Worm (Caenorhabditis elegans) whole organism, young adult: Measurements from ENCODE around the gene Y9C9A.13.
A peak's percentile ranks its signal among the peaks of the same experiment; 100 is the strongest.

ENCODE experiments used
- B0035.1 ChIP-seq: sonication (generic microtip); optimal IDR thresholded peaks from 2 replicates; lab custom pipeline; 2016; ENCODE audit warnings: missing genetic modification characterization, mild to moderate bottlenecking, missing compliant biosample characterization, missing genotype, missing genetic modification reagents
- B0261.1 ChIP-seq: sonication (generic microtip); optimal IDR thresholded peaks from 2 replicates; lab custom pipeline; 2016; ENCODE audit warnings: mild to moderate bottlenecking, missing genetic modification characterization, moderate library complexity, missing compliant biosample characterization
- C17E4.6 ChIP-seq: fragments of 200-800 bp; sonication (Bioruptor generic); IDR thresholded peaks from 2 replicates; pipeline ENCODE4 v1.3.6; 2022; ENCODE audit warnings: missing genetic modification reagents, missing genetic modification characterization, missing compliant biosample characterization
- K11D2.4 ChIP-seq: fragments of 200-800 bp; sonication (Bioruptor generic); IDR thresholded peaks from 2 replicates; pipeline ENCODE4 v1.3.6; 2022; ENCODE audit warnings: missing genetic modification reagents, missing genetic modification characterization, missing compliant biosample characterization
- K12H6.12 ChIP-seq: fragments of 200-800 bp; sonication (Bioruptor generic); optimal IDR thresholded peaks from 2 replicates; lab custom pipeline; 2018; ENCODE audit warnings: mild to moderate bottlenecking, missing genetic modification characterization, missing compliant biosample characterization
- T26A5.8 ChIP-seq: sonication (generic microtip); optimal IDR thresholded peaks from 2 replicates; lab custom pipeline; 2016; ENCODE audit warnings: missing genetic modification characterization, missing compliant biosample characterization
- Y67H2A.10 ChIP-seq: fragments of 200-800 bp; sonication (Bioruptor generic); conservative IDR thresholded peaks from 2 replicates; pipeline ENCODE4 v1.3.6; 2022; ENCODE audit warnings: missing genetic modification reagents, missing genetic modification characterization, missing compliant biosample characterization
- ama-1 ChIP-seq, 3 experiments: fragments of 150-350 bp in 1 of 3; sonication (generic microtip) in 2 of 3; optimal IDR thresholded peaks; 2 replicates each; lab custom pipeline; 2014 to 2018; ENCODE audit warnings: missing biosample characterization in 2 of 3, missing genetic modification characterization in 2 of 3, missing genetic modification reagents in 2 of 3
- atf-7 ChIP-seq: sonication (generic microtip); optimal IDR thresholded peaks from 2 replicates; lab custom pipeline; 2017; ENCODE audit warnings: mild to moderate bottlenecking, missing genetic modification characterization, missing compliant biosample characterization
- ccch-3 ChIP-seq: fragments of 200-800 bp; sonication (Bioruptor generic); optimal IDR thresholded peaks from 2 replicates; lab custom pipeline; 2018; ENCODE audit warnings: mild to moderate bottlenecking, missing genetic modification characterization, missing compliant biosample characterization
- ceh-40 ChIP-seq: fragments of 200-800 bp; sonication (Bioruptor generic); IDR thresholded peaks from 2 replicates; pipeline ENCODE4 v1.3.6; 2022; ENCODE audit warnings: missing genetic modification characterization, missing compliant biosample characterization
- ceh-79 ChIP-seq: sonication (generic microtip); optimal IDR thresholded peaks from 2 replicates; lab custom pipeline; 2017; ENCODE audit warnings: mild to moderate bottlenecking, missing genetic modification characterization, missing compliant biosample characterization
- die-1 ChIP-seq: sonication (generic microtip); optimal IDR thresholded peaks from 2 replicates; lab custom pipeline; 2016; ENCODE audit warnings: missing genotype, mild to moderate bottlenecking, missing genetic modification characterization, missing compliant biosample characterization
- dpff-1 ChIP-seq: sonication (generic microtip); optimal IDR thresholded peaks from 2 replicates; lab custom pipeline; 2017; ENCODE audit warnings: mild to moderate bottlenecking, missing genetic modification characterization, missing compliant biosample characterization
- egrh-3 ChIP-seq: fragments of 200-800 bp; sonication (Bioruptor generic); IDR thresholded peaks from 2 replicates; pipeline ENCODE4 v1.3.6; 2022; ENCODE audit warnings: missing genetic modification reagents, missing genetic modification characterization, missing compliant biosample characterization
- fkh-3 ChIP-seq: sonication (generic microtip); optimal IDR thresholded peaks from 2 replicates; lab custom pipeline; 2016; ENCODE audit warnings: mild to moderate bottlenecking, missing genetic modification characterization, missing compliant biosample characterization
- hlh-12 ChIP-seq: sonication (generic microtip); optimal IDR thresholded peaks from 2 replicates; lab custom pipeline; 2016; ENCODE audit warnings: missing genetic modification characterization, missing compliant biosample characterization
- hmg-1.2 ChIP-seq: fragments of 200-800 bp; sonication (Bioruptor generic); IDR thresholded peaks from 2 replicates; pipeline ENCODE4 v1.3.6; 2022; ENCODE audit warnings: missing genetic modification reagents, missing genetic modification characterization, missing compliant biosample characterization
- let-607 ChIP-seq, 2 experiments: fragments of 200-800 bp in 1 of 2; sonication (Bioruptor generic) in 1 of 2; sonication (generic microtip) in 1 of 2; optimal IDR thresholded peaks; 2 replicates each; lab custom pipeline; 2016 to 2018; ENCODE audit warnings: mild to moderate bottlenecking in 2 of 2, missing compliant biosample characterization in 2 of 2, missing genetic modification characterization in 2 of 2, moderate library complexity in 2 of 2, missing genotype in 1 of 2
- lin-40 ChIP-seq: sonication (generic microtip); optimal IDR thresholded peaks from 2 replicates; lab custom pipeline; 2016; ENCODE audit warnings: missing genetic modification characterization, mild to moderate bottlenecking, missing compliant biosample characterization, missing genotype, missing genetic modification reagents
- lsl-1 ChIP-seq: fragments of 200-800 bp; sonication (Bioruptor generic); optimal IDR thresholded peaks from 2 replicates; lab custom pipeline; 2018; ENCODE audit warnings: mild to moderate bottlenecking, missing genetic modification characterization, moderate library complexity, missing compliant biosample characterization
- lsy-27 ChIP-seq: sonication (generic microtip); optimal IDR thresholded peaks from 2 replicates; lab custom pipeline; 2017; ENCODE audit warnings: missing genetic modification characterization, mild to moderate bottlenecking, missing compliant biosample characterization, antibody characterized with exemption, missing genotype, borderline replicate concordance; ENCODE audit not compliant: insufficient read depth
- madf-3 ChIP-seq: fragments of 200-800 bp; sonication (Bioruptor generic); IDR thresholded peaks from 2 replicates; pipeline ENCODE4 v1.3.6; 2022; ENCODE audit warnings: missing genetic modification reagents, missing genetic modification characterization, missing compliant biosample characterization
- nfya-2 ChIP-seq: fragments of 200-800 bp; sonication (Bioruptor generic); IDR thresholded peaks from 2 replicates; pipeline ENCODE4 v1.3.6; 2022; ENCODE audit warnings: missing genetic modification reagents, missing genetic modification characterization, missing compliant biosample characterization
- nfyb-1 ChIP-seq: fragments of 200-800 bp; sonication (Bioruptor generic); IDR thresholded peaks from 2 replicates; pipeline ENCODE4 v1.3.6; 2022; ENCODE audit warnings: missing genetic modification reagents, missing genetic modification characterization, missing compliant biosample characterization
- rcor-1 ChIP-seq: fragments of 200-800 bp; sonication (Bioruptor generic); IDR thresholded peaks from 2 replicates; pipeline ENCODE4 v1.3.6; 2022; ENCODE audit warnings: missing genetic modification reagents, missing genetic modification characterization, missing compliant biosample characterization
- rec-8 ChIP-seq, 2 experiments: sonication (generic microtip); optimal IDR thresholded peaks; 2 replicates each; lab custom pipeline; 2016; ENCODE audit warnings: mild to moderate bottlenecking in 2 of 2, missing genetic modification characterization in 2 of 2, missing genetic modification reagents in 2 of 2, missing genotype in 2 of 2, missing biosample characterization in 1 of 2, missing compliant biosample characterization in 1 of 2, moderate library complexity in 1 of 2
- snpc-3.4 ChIP-seq: sonication (generic microtip); optimal IDR thresholded peaks from 2 replicates; lab custom pipeline; 2017; ENCODE audit warnings: missing genetic modification characterization, mild to moderate bottlenecking, missing compliant biosample characterization, antibody characterized with exemption, moderate library complexity, missing genotype, missing genetic modification reagents
- somi-1 ChIP-seq: fragments of 200-800 bp; sonication (Bioruptor generic); optimal IDR thresholded peaks from 2 replicates; lab custom pipeline; 2018; ENCODE audit warnings: mild to moderate bottlenecking, missing genetic modification characterization, missing compliant biosample characterization
- tbp1 ChIP-seq: fragments of 200-800 bp; sonication (Bioruptor generic); optimal IDR thresholded peaks from 2 replicates; lab custom pipeline; 2018; ENCODE audit warnings: mild to moderate bottlenecking, missing genetic modification characterization, missing compliant biosample characterization
- zfh-2 ChIP-seq: fragments of 200-800 bp; sonication (Bioruptor generic); conservative IDR thresholded peaks from 2 replicates; pipeline ENCODE4 v1.3.6; 2022; ENCODE audit warnings: missing genetic modification reagents, missing genetic modification characterization, missing compliant biosample characterization
- ztf-18 ChIP-seq: sonication (generic microtip); optimal IDR thresholded peaks from 2 replicates; lab custom pipeline; 2016; ENCODE audit warnings: missing genotype, mild to moderate bottlenecking, missing genetic modification characterization, missing compliant biosample characterization
- ztf-25 ChIP-seq: fragments of 200-800 bp; sonication (Bioruptor generic); IDR thresholded peaks from 2 replicates; pipeline ENCODE4 v1.3.6; 2022; ENCODE audit warnings: missing genetic modification reagents, missing genetic modification characterization, missing compliant biosample characterization
- ztf-28 ChIP-seq: fragments of 200-800 bp; sonication (Bioruptor generic); IDR thresholded peaks from 2 replicates; pipeline ENCODE4 v1.3.6; 2022; ENCODE audit warnings: missing genetic modification reagents, missing genetic modification characterization, missing compliant biosample characterization

Y9C9A.13 gene

DNA sequence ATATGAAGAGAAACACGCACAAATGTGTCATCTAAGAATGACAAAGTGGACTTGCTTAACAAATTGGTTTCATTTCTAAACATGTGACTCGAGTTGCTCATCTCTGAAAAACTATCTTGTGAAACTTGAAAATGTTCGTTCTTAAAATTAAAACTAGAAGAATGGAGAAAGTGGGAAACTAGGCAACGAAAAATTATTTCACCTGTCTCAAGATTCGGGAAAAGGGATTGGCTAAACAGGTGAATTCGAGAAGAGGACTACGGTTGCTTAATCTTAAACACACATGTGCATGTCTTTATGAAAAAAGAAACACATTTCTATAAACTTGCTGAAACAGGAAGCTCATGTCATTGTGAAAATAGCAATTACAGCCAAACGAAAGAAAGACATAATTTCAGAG lies 11.7 kb upstream of the Y9C9A.13 start, which contains the start of gene srz-24:
Gene srz-24, minus strand, starts transcription at position 101 of the 400 bp plus-strand sequence.
- TF ChIP-seq K11D2.4 (GFP tag; lab: Robert Waterston, UW) (no peak), let-607 (tag; optimal IDR thresholded peaks at IDR 0.05; lab: Kevin White, UChicago) (no peak)

DNA sequence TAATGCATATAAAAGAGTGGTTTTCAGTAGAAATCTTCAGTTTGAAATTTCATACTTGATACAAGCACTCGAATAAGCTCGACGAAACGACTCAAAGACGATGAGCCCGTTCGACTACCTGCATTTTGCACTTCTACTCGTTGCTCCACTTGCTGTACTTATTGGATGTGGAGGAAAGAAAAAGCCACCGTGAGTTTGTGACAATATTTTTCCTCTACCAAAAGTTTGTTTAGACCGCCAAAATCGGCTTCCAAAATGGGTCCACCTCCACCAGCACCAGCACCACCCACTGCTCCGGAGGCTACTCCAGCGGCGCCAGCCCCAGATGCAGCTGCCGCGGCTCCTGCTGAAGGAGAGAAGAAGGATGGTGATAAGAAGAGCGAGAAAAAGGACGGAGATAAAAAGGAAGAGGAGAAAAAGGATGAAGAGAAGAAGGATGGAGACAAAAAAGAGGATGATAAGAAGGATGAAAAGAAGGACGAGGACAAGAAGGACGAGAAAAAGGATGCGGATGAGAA lies 7.9 kb upstream of the Y9C9A.13 start, which contains the start of gene E03H12.5:
Gene E03H12.5, plus strand, starts transcription at position 51 of the 518 bp plus-strand sequence.
- TF ChIP-seq K12H6.12: no peak
- TF ChIP-seq egrh-3: peak; percentile 85; the same call in 1 of the 2 replicates

DNA sequence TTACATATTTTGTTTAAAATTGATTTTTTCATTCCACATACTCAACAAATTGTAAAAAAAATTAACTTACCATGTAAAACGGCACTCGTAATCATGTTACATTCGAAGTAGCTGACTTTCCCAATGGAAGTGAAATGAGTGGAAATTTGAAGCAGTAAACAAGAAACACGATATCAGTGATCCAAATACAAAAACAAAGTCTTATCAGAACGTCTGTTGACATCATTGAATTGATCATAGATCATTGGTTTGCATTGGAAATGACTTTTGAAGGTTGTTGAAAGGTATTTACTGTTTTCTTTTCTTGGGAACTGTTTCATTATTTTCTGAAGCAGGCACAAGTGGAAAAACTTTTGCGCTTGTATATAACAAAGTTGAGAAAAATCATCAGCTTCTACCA lies 6.7 kb upstream of the Y9C9A.13 start, which contains the start of gene Y9C9A.16:
Gene Y9C9A.16, minus strand, starts transcription at position 131 of the 400 bp plus-strand sequence.
- TF ChIP-seq ceh-79 (no peak), madf-3 (GFP tag; lab: Robert Waterston, UW) (no peak), hlh-12 (no peak), C17E4.6 (GFP tag; lab: Robert Waterston, UW) (no peak), B0035.1 (tag; lab: Kevin White, UChicago) (no peak), ceh-40 (GFP tag; lab: Robert Waterston, UW) (no peak), tbp1 (GFP tag; lab: Kevin White, UChicago) (no peak), ama-1 (optimal IDR thresholded peaks at IDR 0.05; lab: Kevin White, UChicago) (no peak), ama-1 (GFP tag; optimal IDR thresholded peaks at IDR 0.05; lab: Kevin White, UChicago) (no peak), snpc-3.4 (tag; lab: Kevin White, UChicago) (no peak), hmg-1.2 (no peak), lin-40 (no peak), ztf-18 (tag; lab: Kevin White, UChicago) (no peak), rcor-1 (no peak), fkh-3 (tag; lab: Kevin White, UChicago) (no peak), zfh-2 (GFP tag; lab: Robert Waterston, UW) (no peak)
- TF ChIP-seq, all 124 proteins: peak for 0

DNA sequence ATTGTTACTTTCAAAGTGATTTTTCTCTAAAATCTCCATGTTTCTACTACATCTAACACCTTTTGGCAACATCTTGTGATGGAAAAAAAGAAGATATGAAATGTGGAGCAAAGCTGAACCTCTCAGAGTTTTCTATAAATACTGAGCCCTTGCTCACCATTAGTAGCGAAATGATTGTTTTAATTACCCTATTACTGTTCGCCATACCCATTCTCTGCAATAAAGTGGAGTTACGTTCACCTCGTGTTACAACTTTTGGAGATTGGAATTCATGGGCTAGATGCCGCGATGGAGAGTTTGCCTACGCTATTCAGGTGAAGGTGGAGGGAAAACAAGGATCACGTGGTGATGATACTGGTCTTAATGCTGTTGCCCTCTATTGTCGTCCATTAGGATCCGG lies 5.5 kb downstream of the Y9C9A.13 start, which contains the start of gene txt-3:
Gene txt-3, plus strand, starts transcription at position 125 of the 400 bp plus-strand sequence.
- TF ChIP-seq rec-8 (tag; optimal IDR thresholded peaks at IDR 0.05; lab: Kevin White, UChicago): no peak
- no peak for TF ChIP-seq somi-1 (GFP tag; lab: Kevin White, UChicago)
- no peak for TF ChIP-seq lsl-1 (GFP tag; lab: Kevin White, UChicago)
- TF ChIP-seq nfyb-1: no peak
- TF ChIP-seq K11D2.4 (GFP tag; lab: Robert Waterston, UW): no peak
- TF ChIP-seq ztf-28 (GFP tag; lab: Robert Waterston, UW): no peak
- no peak for TF ChIP-seq tbp1 (GFP tag; lab: Kevin White, UChicago)
- TF ChIP-seq B0261.1 (tag; lab: Kevin White, UChicago): no peak
- no peak for TF ChIP-seq die-1
- no peak for TF ChIP-seq hmg-1.2
- no peak for TF ChIP-seq atf-7
- TF ChIP-seq dpff-1 (tag; lab: Kevin White, UChicago): no peak
- TF ChIP-seq ztf-25 (GFP tag; lab: Robert Waterston, UW): no peak
- no peak for TF ChIP-seq ccch-3 (GFP tag; lab: Kevin White, UChicago)
- no peak for TF ChIP-seq nfya-2 (GFP tag; lab: Robert Waterston, UW)
- no peak for TF ChIP-seq Y67H2A.10 (GFP tag; lab: Robert Waterston, UW)
- TF ChIP-seq T26A5.8 (tag; lab: Kevin White, UChicago): no peak
- TF ChIP-seq lsy-27: no peak
